Worm (Caenorhabditis elegans) whole organism, early embryonic: ENCODE data around the gene ZK180.7.

Source experiments
- B0310.2 ChIP-seq: sonication (generic microtip); optimal IDR thresholded peaks from 2 replicates; lab custom pipeline; 2016; ENCODE audit warnings: mild to moderate bottlenecking, missing genetic modification characterization, missing compliant biosample characterization
- F13C5.2 ChIP-seq: sonication (generic microtip); optimal IDR thresholded peaks from 2 replicates; lab custom pipeline; 2017; ENCODE audit warnings: mild to moderate bottlenecking, missing genetic modification characterization, inconsistent platforms, missing compliant biosample characterization
- aly-1 ChIP-seq: sonication (generic microtip); optimal IDR thresholded peaks from 2 replicates; lab custom pipeline; 2016; ENCODE audit warnings: missing genetic modification characterization, missing compliant biosample characterization
- ama-1 ChIP-seq: fragments of 150-350 bp; optimal IDR thresholded peaks from 2 replicates; lab custom pipeline; 2014
- ceh-13 ChIP-seq: fragments of 200-800 bp; sonication (Bioruptor generic); optimal IDR thresholded peaks from 2 replicates; lab custom pipeline; 2018; ENCODE audit warnings: mild to moderate bottlenecking, missing genetic modification characterization, missing compliant biosample characterization
- ceh-36 ChIP-seq: sonication (generic microtip); optimal IDR thresholded peaks from 2 replicates; lab custom pipeline; 2016; ENCODE audit warnings: missing genetic modification characterization, inconsistent platforms, missing compliant biosample characterization
- ets-7 ChIP-seq: sonication (generic microtip); optimal IDR thresholded peaks from 2 replicates; lab custom pipeline; 2016; ENCODE audit warnings: missing genotype, missing genetic modification characterization, missing compliant biosample characterization
- flt-1 ChIP-seq: fragments of 200-800 bp; sonication (Bioruptor generic); IDR thresholded peaks from 2 replicates; pipeline ENCODE4 v1.3.6; 2022; ENCODE audit warnings: missing genetic modification characterization, missing compliant biosample characterization
- hmbx-1 ChIP-seq: sonication (generic microtip); optimal IDR thresholded peaks from 2 replicates; lab custom pipeline; 2016; ENCODE audit warnings: mild to moderate bottlenecking, missing genetic modification characterization, missing compliant biosample characterization
- hmg-4 ChIP-seq: fragments of 200-800 bp; sonication (Bioruptor generic); optimal IDR thresholded peaks from 2 replicates; lab custom pipeline; 2018; ENCODE audit warnings: mild to moderate bottlenecking, missing genetic modification characterization, missing compliant biosample characterization
- hnd-1 ChIP-seq: sonication (generic microtip); optimal IDR thresholded peaks from 2 replicates; lab custom pipeline; 2016; ENCODE audit warnings: missing genetic modification characterization, missing compliant biosample characterization
- pes-1 ChIP-seq: fragments of 200-800 bp; sonication (Bioruptor generic); IDR thresholded peaks from 2 replicates; pipeline ENCODE4 v1.3.6; 2022; ENCODE audit warnings: missing genetic modification reagents, missing genetic modification characterization, missing compliant biosample characterization
- scrt-1 ChIP-seq: fragments of 200-800 bp; sonication (Bioruptor generic); IDR thresholded peaks from 2 replicates; pipeline ENCODE4 v1.3.6; 2022; ENCODE audit warnings: missing genetic modification characterization, missing compliant biosample characterization
- sea-1 ChIP-seq: fragments of 200-800 bp; sonication (Bioruptor generic); conservative IDR thresholded peaks from 2 replicates; pipeline ENCODE4 v1.3.6; 2022; ENCODE audit warnings: missing genetic modification characterization, missing compliant biosample characterization
- tbx-11 ChIP-seq: fragments of 200-800 bp; sonication (Bioruptor generic); IDR thresholded peaks from 2 replicates; pipeline ENCODE4 v1.3.6; 2022; ENCODE audit warnings: missing genetic modification characterization, missing compliant biosample characterization
- tbx-37 ChIP-seq: fragments of 200-800 bp; sonication (Bioruptor generic); conservative IDR thresholded peaks from 2 replicates; pipeline ENCODE4 v1.3.6; 2022; ENCODE audit warnings: missing genetic modification reagents, missing genetic modification characterization, missing compliant biosample characterization
- tra-4 ChIP-seq: sonication (generic microtip); optimal IDR thresholded peaks from 2 replicates; lab custom pipeline; 2017; ENCODE audit warnings: missing genetic modification characterization, missing compliant biosample characterization

ZK180.7 gene

ce11 chrIV:4449843-4450242, 40.5 kb upstream of the ZK180.7 start:
- no peak for TF ChIP-seq aly-1 (tag; lab: Kevin White, UChicago)
- TF ChIP-seq pes-1: no peak
- TF ChIP-seq hnd-1 (tag; lab: Kevin White, UChicago): no peak
- no peak for TF ChIP-seq tbx-11 (GFP tag; lab: Robert Waterston, UW)
- no peak for TF ChIP-seq flt-1
- TF ChIP-seq ama-1: no peak
- TF ChIP-seq ets-7 (tag; lab: Kevin White, UChicago): no peak
- TF ChIP-seq sea-1 (GFP tag; lab: Robert Waterston, UW): no peak
- no peak for TF ChIP-seq tbx-37 (GFP tag; lab: Robert Waterston, UW)
- TF ChIP-seq hmg-4 (GFP tag; lab: Kevin White, UChicago): no peak
- no peak for TF ChIP-seq F13C5.2 (tag; lab: Kevin White, UChicago)

ce11 chrIV:4451576-4451975, 38.8 kb upstream of the ZK180.7 start, which contains the start of gene R08C7.1:
TSS of gene R08C7.1 (plus strand) at chrIV:4451876.
- TF ChIP-seq flt-1 (no peak), hnd-1 (tag; lab: Kevin White, UChicago) (no peak), ceh-36 (tag; lab: Kevin White, UChicago) (no peak), B0310.2 (no peak), tbx-11 (GFP tag; lab: Robert Waterston, UW) (no peak), aly-1 (tag; lab: Kevin White, UChicago) (no peak), ama-1 (no peak), tbx-37 (GFP tag; lab: Robert Waterston, UW) (no peak), hmg-4 (GFP tag; lab: Kevin White, UChicago) (no peak), scrt-1 (GFP tag; lab: Robert Waterston, UW) (no peak)

- peak; percentile 48 for TF ChIP-seq hmg-4 (GFP tag; lab: Kevin White, UChicago)
- no peak for TF ChIP-seq aly-1 (tag; lab: Kevin White, UChicago)
Measured at ce11 chrIV:4454330-4455173, 35.8 kb upstream of the ZK180.7 start, which contains the start of gene R08C7.11. TSS of gene R08C7.11 (minus strand) at chrIV:4454937.

ce11 chrIV:4456658-4457057, 33.7 kb upstream of the ZK180.7 start:
- TF ChIP-seq tbx-11 (GFP tag; lab: Robert Waterston, UW): no peak
- no peak for TF ChIP-seq pes-1
- TF ChIP-seq tra-4: no peak
- no peak for TF ChIP-seq ceh-13
- TF ChIP-seq hnd-1 (tag; lab: Kevin White, UChicago): no peak
- TF ChIP-seq flt-1: no peak
- no peak for TF ChIP-seq sea-1 (GFP tag; lab: Robert Waterston, UW)
- no peak for TF ChIP-seq hmbx-1 (tag; lab: Kevin White, UChicago)
- TF ChIP-seq scrt-1 (GFP tag; lab: Robert Waterston, UW): no peak
- TF ChIP-seq F13C5.2 (tag; lab: Kevin White, UChicago): no peak
- no peak for TF ChIP-seq ama-1

- TF ChIP-seq pes-1 (no peak), ceh-13 (no peak), ets-7 (tag; lab: Kevin White, UChicago) (no peak), scrt-1 (GFP tag; lab: Robert Waterston, UW) (no peak), ceh-36 (tag; lab: Kevin White, UChicago) (peak; percentile 51)
Measured at ce11 chrIV:4459342-4459741, 31.0 kb upstream of the ZK180.7 start.

ce11 chrIV:4463132-4463531, 27.2 kb upstream of the ZK180.7 start, which contains the start of gene M01H9.2:
TSS of gene M01H9.2 (minus strand) at chrIV:4463232.
- TF ChIP-seq sea-1 (GFP tag; lab: Robert Waterston, UW) (no peak), hnd-1 (tag; lab: Kevin White, UChicago) (no peak), flt-1 (no peak), tra-4 (no peak), ets-7 (tag; lab: Kevin White, UChicago) (no peak), pes-1 (no peak), tbx-37 (GFP tag; lab: Robert Waterston, UW) (no peak), ama-1 (no peak), ceh-13 (no peak), scrt-1 (GFP tag; lab: Robert Waterston, UW) (no peak), hmbx-1 (tag; lab: Kevin White, UChicago) (no peak), ceh-36 (tag; lab: Kevin White, UChicago) (no peak), F13C5.2 (tag; lab: Kevin White, UChicago) (no peak), aly-1 (tag; lab: Kevin White, UChicago) (no peak)

ce11 chrIV:4465184-4465583, 25.2 kb upstream of the ZK180.7 start, which contains the start of gene M01H9.5:
TSS of gene M01H9.5 (plus strand) at chrIV:4465484.
- TF ChIP-seq flt-1 (no peak), ama-1 (no peak), ceh-13 (no peak), hnd-1 (tag; lab: Kevin White, UChicago) (no peak), tbx-11 (GFP tag; lab: Robert Waterston, UW) (no peak), pes-1 (no peak), B0310.2 (no peak), hmg-4 (GFP tag; lab: Kevin White, UChicago) (no peak), sea-1 (GFP tag; lab: Robert Waterston, UW) (no peak), ceh-36 (tag; lab: Kevin White, UChicago) (no peak), aly-1 (tag; lab: Kevin White, UChicago) (no peak), ets-7 (tag; lab: Kevin White, UChicago) (no peak), hmbx-1 (tag; lab: Kevin White, UChicago) (no peak), scrt-1 (GFP tag; lab: Robert Waterston, UW) (no peak)
